Fruit fly (Drosophila melanogaster) whole organism, embryonic: Measurements from ENCODE around the gene ArgRS-m.

Experiments
- ATbp ChIP-seq: fragments of 200-800 bp; sonication (Bioruptor generic); optimal IDR thresholded peaks from 2 replicates; lab custom pipeline; 2017; ENCODE audit warnings: missing biosample characterization, mild to moderate bottlenecking, missing genetic modification characterization, missing genetic modification reagents
- Awh ChIP-seq: fragments of 200-800 bp; sonication (Bioruptor generic); IDR thresholded peaks from 2 replicates; pipeline ENCODE4, ENCODE4 v1.3.6; 2022; ENCODE audit warnings: missing biosample characterization, missing genetic modification characterization
- Blimp-1 ChIP-seq: fragments of 200-800 bp; sonication (Bioruptor generic); optimal IDR thresholded peaks from 3 replicates; lab custom pipeline; 2018; ENCODE audit warnings: missing biosample characterization, missing genetic modification characterization, mild to moderate bottlenecking, moderate library complexity, missing genetic modification reagents
- CG10267 ChIP-seq: fragments of 200-800 bp; sonication (Bioruptor generic); optimal IDR thresholded peaks from 2 replicates; lab custom pipeline; 2018; ENCODE audit warnings: missing biosample characterization, mild to moderate bottlenecking, missing genetic modification characterization, moderate library complexity
- CG10979 ChIP-seq: fragments of 200-800 bp; sonication (Bioruptor generic); optimal IDR thresholded peaks from 2 replicates; lab custom pipeline; 2018; ENCODE audit warnings: missing biosample characterization, mild to moderate bottlenecking, missing genetic modification characterization, moderate library complexity
- CG11504 ChIP-seq: fragments of 200-800 bp; sonication (Bioruptor generic); optimal IDR thresholded peaks from 3 replicates; lab custom pipeline; 2019; ENCODE audit warnings: missing biosample characterization, mild to moderate bottlenecking, missing genetic modification characterization, moderate library complexity
- CG11723 ChIP-seq: fragments of 200-800 bp; sonication (Bioruptor generic); optimal IDR thresholded peaks from 2 replicates; lab custom pipeline; 2017; ENCODE audit warnings: missing biosample characterization, mild to moderate bottlenecking, missing genetic modification characterization
- CG12071 ChIP-seq: fragments of 200-800 bp; sonication (Bioruptor generic); optimal IDR thresholded peaks from 3 replicates; lab custom pipeline; 2018; ENCODE audit warnings: missing biosample characterization, mild to moderate bottlenecking, missing genetic modification characterization
- CG12659 ChIP-seq: fragments of 200-800 bp; sonication (Bioruptor generic); optimal IDR thresholded peaks from 3 replicates; lab custom pipeline; 2017; ENCODE audit warnings: mild to moderate bottlenecking, missing biosample characterization, missing genetic modification reagents, missing genetic modification characterization
- CG12942 ChIP-seq: fragments of 200-800 bp; sonication (Bioruptor generic); optimal IDR thresholded peaks from 3 replicates; lab custom pipeline; 2016; ENCODE audit warnings: missing biosample characterization, missing genetic modification characterization
- CG13894 ChIP-seq: fragments of 200-800 bp; sonication (Bioruptor generic); optimal IDR thresholded peaks from 3 replicates; lab custom pipeline; 2018; ENCODE audit warnings: missing biosample characterization, mild to moderate bottlenecking, missing genetic modification characterization, moderate library complexity
- CG16863 ChIP-seq: fragments of 200-800 bp; sonication (Bioruptor generic); optimal IDR thresholded peaks from 3 replicates; lab custom pipeline; 2016; ENCODE audit warnings: missing biosample characterization, missing genetic modification characterization
- CG17361 ChIP-seq: fragments of 200-800 bp; sonication (Bioruptor generic); IDR thresholded peaks from 3 replicates; pipeline ENCODE4 v1.3.6; 2022; ENCODE audit warnings: missing biosample characterization, missing genetic modification characterization
- CG17612 ChIP-seq: fragments of 200-800 bp; sonication (Bioruptor generic); IDR thresholded peaks from 2 replicates; pipeline ENCODE4 v1.3.6; 2022; ENCODE audit warnings: missing biosample characterization, missing genetic modification characterization
- CG18476 ChIP-seq: fragments of 200-800 bp; sonication (Bioruptor generic); optimal IDR thresholded peaks from 2 replicates; lab custom pipeline; 2016; ENCODE audit warnings: missing biosample characterization, mild to moderate bottlenecking, missing genetic modification characterization
- CG31441 ChIP-seq: fragments of 200-800 bp; sonication (Bioruptor generic); IDR thresholded peaks from 2 replicates; pipeline ENCODE4 v1.3.6; 2022; ENCODE audit warnings: missing biosample characterization, missing genetic modification characterization
- CG33557 ChIP-seq: fragments of 200-800 bp; sonication (Bioruptor generic); optimal IDR thresholded peaks from 2 replicates; lab custom pipeline; 2019; ENCODE audit warnings: missing biosample characterization, mild to moderate bottlenecking, missing genetic modification characterization, moderate library complexity
- CG4424 ChIP-seq: fragments of 200-800 bp; sonication (Bioruptor generic); optimal IDR thresholded peaks from 3 replicates; lab custom pipeline; 2016; ENCODE audit warnings: missing biosample characterization, missing genetic modification characterization
- CG5953 ChIP-seq: fragments of 200-800 bp; sonication (Bioruptor generic); IDR thresholded peaks from 2 replicates; pipeline ENCODE4 v1.3.6; 2022; ENCODE audit warnings: missing biosample characterization, missing genetic modification characterization
- CG6791 ChIP-seq: fragments of 200-800 bp; sonication (Bioruptor generic); IDR thresholded peaks from 3 replicates; pipeline ENCODE4 v1.3.6; 2022; ENCODE audit warnings: missing biosample characterization, missing genetic modification characterization; ENCODE audit not compliant: partially characterized antibody
- CG7357 ChIP-seq: fragments of 200-800 bp; sonication (Bioruptor generic); IDR thresholded peaks from 3 replicates; pipeline ENCODE4 v1.3.6; 2022; ENCODE audit warnings: missing biosample characterization, missing genetic modification characterization
- CG7786 ChIP-seq: fragments of 200-800 bp; sonication (Bioruptor generic); optimal IDR thresholded peaks from 2 replicates; lab custom pipeline; 2016; ENCODE audit warnings: missing biosample characterization, missing genetic modification characterization
- CG7987 ChIP-seq: fragments of 200-800 bp; sonication (Bioruptor generic); optimal IDR thresholded peaks from 2 replicates; lab custom pipeline; 2018; ENCODE audit warnings: missing biosample characterization, mild to moderate bottlenecking, missing genetic modification characterization, moderate library complexity
- CG8388 ChIP-seq: fragments of 200-800 bp; sonication (Bioruptor generic); optimal IDR thresholded peaks from 2 replicates; lab custom pipeline; 2019; ENCODE audit warnings: missing biosample characterization, mild to moderate bottlenecking, missing genetic modification characterization, moderate library complexity
- Eip74EF ChIP-seq, 2 experiments: fragments of 200-800 bp in 1 of 2; fragments of >200 bp in 1 of 2; sonication (Bioruptor generic) in 1 of 2; optimal IDR thresholded peaks; 2 replicates each; lab custom pipeline; 2017 to 2019; ENCODE audit warnings: missing biosample characterization in 2 of 2, missing genetic modification characterization in 2 of 2, mild to moderate bottlenecking in 1 of 2, moderate library complexity in 1 of 2
- Fer2 ChIP-seq: fragments of 200-800 bp; sonication (Bioruptor generic); optimal IDR thresholded peaks from 2 replicates; lab custom pipeline; 2018; ENCODE audit warnings: missing biosample characterization, mild to moderate bottlenecking, missing genetic modification characterization, moderate library complexity
- HmgD ChIP-seq: fragments of 200-800 bp; sonication (Bioruptor generic); optimal IDR thresholded peaks from 3 replicates; lab custom pipeline; 2016; ENCODE audit warnings: missing biosample characterization, missing genetic modification characterization
- Lim3 ChIP-seq: fragments of 200-800 bp; sonication (Bioruptor generic); IDR thresholded peaks from 2 replicates; pipeline ENCODE4 v1.3.6; 2022; ENCODE audit warnings: missing biosample characterization, missing genetic modification characterization
- Xbp1 ChIP-seq: fragments of 200-800 bp; sonication (Bioruptor generic); optimal IDR thresholded peaks from 3 replicates; lab custom pipeline; 2016; ENCODE audit warnings: missing biosample characterization, mild to moderate bottlenecking, missing genetic modification characterization
- btn ChIP-seq: fragments of 200-800 bp; sonication (Bioruptor generic); optimal IDR thresholded peaks from 2 replicates; lab custom pipeline; 2016; ENCODE audit warnings: missing biosample characterization, missing genetic modification characterization
- ems ChIP-seq: fragments of 200-800 bp; sonication (Bioruptor generic); optimal IDR thresholded peaks from 3 replicates; lab custom pipeline; 2016; ENCODE audit warnings: missing biosample characterization, missing genetic modification characterization
- fd102C ChIP-seq: fragments of 200-800 bp; sonication (Bioruptor generic); optimal IDR thresholded peaks from 2 replicates; lab custom pipeline; 2018; ENCODE audit warnings: missing biosample characterization, mild to moderate bottlenecking, missing genetic modification characterization, moderate library complexity
- gem ChIP-seq: fragments of 200-800 bp; sonication (Bioruptor generic); optimal IDR thresholded peaks from 2 replicates; lab custom pipeline; 2019; ENCODE audit warnings: missing biosample characterization, mild to moderate bottlenecking, missing genetic modification characterization, moderate library complexity
- gsb ChIP-seq: fragments of 200-800 bp; sonication (Bioruptor generic); IDR thresholded peaks from 2 replicates; pipeline ENCODE4 v1.3.6; 2022; ENCODE audit warnings: missing biosample characterization, missing genetic modification characterization
- ham ChIP-seq: fragments of 200-800 bp; sonication (Bioruptor generic); IDR thresholded peaks from 2 replicates; pipeline ENCODE4 v1.3.6; 2022; ENCODE audit warnings: missing biosample characterization, missing genetic modification characterization
- jumu ChIP-seq: fragments of 200-800 bp; sonication (Bioruptor generic); optimal IDR thresholded peaks from 3 replicates; lab custom pipeline; 2016; ENCODE audit warnings: missing biosample characterization, missing genetic modification characterization
- lmd ChIP-seq: fragments of 200-800 bp; sonication (Bioruptor generic); IDR thresholded peaks from 2 replicates; pipeline ENCODE4 v1.3.6; 2022; ENCODE audit warnings: missing biosample characterization, missing genetic modification characterization
- luna ChIP-seq: fragments of 200-800 bp; sonication (Bioruptor generic); optimal IDR thresholded peaks from 2 replicates; lab custom pipeline; 2016; ENCODE audit warnings: missing biosample characterization, missing genetic modification characterization
- mam ChIP-seq: fragments of 200-800 bp; sonication (Bioruptor generic); optimal IDR thresholded peaks from 3 replicates; lab custom pipeline; 2016; ENCODE audit warnings: missing biosample characterization, missing genetic modification characterization
- mirr ChIP-seq: fragments of 200-800 bp; sonication (Bioruptor generic); optimal IDR thresholded peaks from 3 replicates; lab custom pipeline; 2018; ENCODE audit warnings: missing biosample characterization, mild to moderate bottlenecking, missing genetic modification characterization
- mld ChIP-seq: fragments of 200-800 bp; sonication (Bioruptor generic); IDR thresholded peaks from 3 replicates; pipeline ENCODE4 v1.3.6; 2022; ENCODE audit warnings: missing biosample characterization, missing genetic modification characterization; ENCODE audit not compliant: partially characterized antibody
- odd ChIP-seq: fragments of 200-800 bp; sonication (Bioruptor generic); optimal IDR thresholded peaks from 2 replicates; lab custom pipeline; 2017; ENCODE audit warnings: missing biosample characterization, mild to moderate bottlenecking, missing genetic modification characterization
- onecut ChIP-seq: fragments of 200-800 bp; sonication (Bioruptor generic); IDR thresholded peaks from 2 replicates; pipeline ENCODE4 v1.3.6; 2022; ENCODE audit warnings: missing biosample characterization, missing genetic modification characterization
- pb ChIP-seq: fragments of 200-800 bp; sonication (Bioruptor generic); optimal IDR thresholded peaks from 3 replicates; lab custom pipeline; 2016; ENCODE audit warnings: missing biosample characterization, missing genetic modification characterization
- prd ChIP-seq, 3 experiments: fragments of >200 bp in 2 of 3; fragments of 200-800 bp in 1 of 3; sonication (Bioruptor generic) in 1 of 3; optimal IDR thresholded peaks in 2 of 3; IDR thresholded peaks in 1 of 3; 2 replicates in 2 of 3; 3 replicates in 1 of 3; pipeline versions ENCODE4 v1.3.6 to Lab custom; 2017 to 2022; ENCODE audit warnings: missing biosample characterization in 1 of 3, missing genetic modification characterization in 1 of 3
- pzg ChIP-seq: fragments of 200-800 bp; sonication (Bioruptor generic); optimal IDR thresholded peaks from 3 replicates; lab custom pipeline; 2018; ENCODE audit warnings: missing biosample characterization, mild to moderate bottlenecking, missing genetic modification characterization, moderate library complexity
- ranshi ChIP-seq: fragments of 200-800 bp; sonication (Bioruptor generic); IDR thresholded peaks from 2 replicates; pipeline ENCODE4 v1.3.6; 2022; ENCODE audit warnings: missing biosample characterization, missing genetic modification characterization
- ro ChIP-seq: fragments of 200-800 bp; sonication (Bioruptor generic); IDR thresholded peaks from 2 replicates; pipeline ENCODE4 v1.3.6; 2022; ENCODE audit warnings: missing biosample characterization, missing genetic modification characterization
- salm ChIP-seq: fragments of 200-800 bp; sonication (Bioruptor generic); optimal IDR thresholded peaks from 2 replicates; lab custom pipeline; 2018; ENCODE audit warnings: missing biosample characterization, mild to moderate bottlenecking, missing genetic modification characterization
- scrt ChIP-seq: fragments of 200-800 bp; sonication (Bioruptor generic); optimal IDR thresholded peaks from 2 replicates; lab custom pipeline; 2018; ENCODE audit warnings: missing biosample characterization, mild to moderate bottlenecking, missing genetic modification characterization, moderate library complexity
- wdn ChIP-seq: fragments of 200-800 bp; sonication (Bioruptor generic); IDR thresholded peaks from 2 replicates; pipeline ENCODE4 v1.3.6; 2022; ENCODE audit warnings: missing biosample characterization, missing genetic modification characterization

ArgRS-m gene

dm6 chr3R:7913139-7913538 is 26.3 kb downstream of the ArgRS-m start, which contains the start of gene Rfk (continued):
- no peak for TF ChIP-seq ems (GFP tag; lab: Kevin White, UChicago)
- peak; percentile 57 for TF ChIP-seq CG4424 (GFP tag; lab: Kevin White, UChicago)
- TF ChIP-seq ham (GFP tag; lab: Robert Waterston, UW) = no peak
- TF ChIP-seq CG7357 (GFP tag; lab: Robert Waterston, UW) = no peak
- no peak for TF ChIP-seq CG8388 (GFP tag; lab: Kevin White, UChicago)
- TF ChIP-seq fd102C = no peak
- no peak for TF ChIP-seq ranshi (GFP tag; lab: Robert Waterston, UW)
- TF ChIP-seq CG17361 (GFP tag; lab: Robert Waterston, UW) = no peak; the same call in 1 of the 3 replicates
- no peak for TF ChIP-seq ro (GFP tag; lab: Robert Waterston, UW)
- TF ChIP-seq mam (GFP tag; lab: Kevin White, UChicago) = no peak
- peak; percentile 34 for TF ChIP-seq Xbp1 (GFP tag; lab: Kevin White, UChicago)
- TF ChIP-seq CG11504 (tag; lab: Kevin White, UChicago) = no peak
- no peak for TF ChIP-seq CG12942
- TF ChIP-seq scrt = no peak
- no peak for TF ChIP-seq btn (GFP tag; lab: Kevin White, UChicago)
- TF ChIP-seq CG17612 (GFP tag; lab: Robert Waterston, UW) = no peak
- no peak for TF ChIP-seq mld (GFP tag; lab: Robert Waterston, UW)
- TF ChIP-seq CG5953 = no peak
- peak; percentile 55 for TF ChIP-seq pzg
- no peak for TF ChIP-seq CG31441 (GFP tag; lab: Robert Waterston, UW)
- peak; percentile 36 for TF ChIP-seq CG12659
- TF ChIP-seq Eip74EF (GFP tag; optimal IDR thresholded peaks at IDR 0.05; lab: Kevin White, UChicago) = no peak
- TF ChIP-seq HmgD (GFP tag; lab: Kevin White, UChicago) = peak; percentile 2
- TF ChIP-seq salm (tag; lab: Kevin White, UChicago) = no peak
- no peak for TF ChIP-seq gsb (GFP tag; lab: Robert Waterston, UW)
- no peak for TF ChIP-seq CG13894 (tag; lab: Kevin White, UChicago)
- no peak for TF ChIP-seq gem (tag; lab: Kevin White, UChicago)
- 0 out of 3 replicates have a peak, but pooled peaks have one; percentile 15 for TF ChIP-seq CG6791 (GFP tag; lab: Robert Waterston, UW)
- TF ChIP-seq CG7786 = no peak
- no peak for TF ChIP-seq CG10979 (tag; lab: Kevin White, UChicago)
- TF ChIP-seq Awh (GFP tag; lab: Robert Waterston, UW) = no peak
- TF ChIP-seq CG7987 (GFP tag; lab: Kevin White, UChicago) = no peak
- TF ChIP-seq Blimp-1 = no peak
- no peak for TF ChIP-seq onecut (GFP tag; lab: Robert Waterston, UW)
- TF ChIP-seq jumu (GFP tag; lab: Kevin White, UChicago) = no peak
- no peak for TF ChIP-seq wdn (GFP tag; lab: Robert Waterston, UW)
- no peak for TF ChIP-seq odd
- TF ChIP-seq pb (GFP tag; lab: Kevin White, UChicago) = no peak
- TF ChIP-seq CG16863 (GFP tag; lab: Kevin White, UChicago) = no peak
- TF ChIP-seq CG33557 (GFP tag; lab: Kevin White, UChicago) = no peak
- no peak for TF ChIP-seq Lim3
- TF ChIP-seq prd (optimal IDR thresholded peaks at IDR 0.05; lab: Kevin White, UChicago) = no peak
- TF ChIP-seq prd (GFP tag; IDR thresholded peaks at IDR 0.05; lab: Robert Waterston, UW) = no peak
- no peak for TF ChIP-seq Fer2 (tag; lab: Kevin White, UChicago)
- peak; percentile 56 for TF ChIP-seq CG10267 (tag; lab: Kevin White, UChicago)
- no peak for TF ChIP-seq CG11723 (GFP tag; lab: Kevin White, UChicago)
- no peak for TF ChIP-seq luna
- TF ChIP-seq CG12071 (GFP tag; lab: Kevin White, UChicago) = no peak
- TF ChIP-seq mirr (GFP tag; lab: Kevin White, UChicago) = no peak
- no peak for TF ChIP-seq lmd (GFP tag; lab: Robert Waterston, UW)
- no peak for TF ChIP-seq ATbp (GFP tag; lab: Kevin White, UChicago)
- no peak for TF ChIP-seq CG18476 (GFP tag; lab: Kevin White, UChicago)
